Fruit fly (Drosophila melanogaster) whole organism, embryonic: ENCODE results near the gene CG14440.
A peak's percentile ranks its signal among the peaks of the same experiment; 100 is the strongest.

Experiments used
- Ada2b ChIP-seq: fragments of 200-800 bp; sonication (Bioruptor generic); IDR thresholded peaks from 2 replicates; pipeline ENCODE4 v1.3.6; 2022; ENCODE audit warnings: missing biosample characterization, missing genetic modification characterization
- B-H1 ChIP-seq: fragments of 200-800 bp; sonication (Bioruptor generic); IDR thresholded peaks from 3 replicates; pipeline ENCODE4 v1.3.6; 2022; ENCODE audit warnings: missing biosample characterization, missing genetic modification characterization
- CG10321 ChIP-seq: fragments of 200-800 bp; sonication (Bioruptor generic); IDR thresholded peaks from 2 replicates; pipeline ENCODE4 v1.3.6; 2022; ENCODE audit warnings: missing biosample characterization, missing genetic modification characterization
- CG11247 ChIP-seq: fragments of 200-800 bp; sonication (Bioruptor generic); IDR thresholded peaks from 2 replicates; pipeline ENCODE4 v1.3.6; 2022; ENCODE audit warnings: missing biosample characterization, missing genetic modification characterization
- CG11696 ChIP-seq: fragments of 200-800 bp; sonication (Bioruptor generic); IDR thresholded peaks from 2 replicates; pipeline ENCODE4 v1.3.6; 2022; ENCODE audit warnings: missing biosample characterization, missing genetic modification characterization
- CG12219 ChIP-seq: fragments of 200-800 bp; sonication (Bioruptor generic); optimal IDR thresholded peaks from 3 replicates; lab custom pipeline; 2018; ENCODE audit warnings: missing biosample characterization, mild to moderate bottlenecking, missing genetic modification characterization
- CG12942 ChIP-seq: fragments of 200-800 bp; sonication (Bioruptor generic); optimal IDR thresholded peaks from 3 replicates; lab custom pipeline; 2016; ENCODE audit warnings: missing biosample characterization, missing genetic modification characterization
- CG1603 ChIP-seq: fragments of 200-800 bp; sonication (Bioruptor generic); optimal IDR thresholded peaks from 2 replicates; lab custom pipeline; 2019; ENCODE audit warnings: missing biosample characterization, mild to moderate bottlenecking, missing genetic modification characterization, moderate library complexity
- CG1647 ChIP-seq: fragments of 200-800 bp; sonication (Bioruptor generic); optimal IDR thresholded peaks from 3 replicates; lab custom pipeline; 2016; ENCODE audit warnings: missing biosample characterization, missing genetic modification characterization
- CG18619 ChIP-seq: fragments of 200-800 bp; sonication (Bioruptor generic); optimal IDR thresholded peaks from 3 replicates; lab custom pipeline; 2017; ENCODE audit warnings: missing biosample characterization, mild to moderate bottlenecking, missing genetic modification characterization
- CG32767 ChIP-seq: fragments of 200-800 bp; sonication (Bioruptor generic); IDR thresholded peaks from 2 replicates; pipeline ENCODE4 v1.3.6; 2022; ENCODE audit warnings: missing biosample characterization, missing genetic modification characterization
- CG3847 ChIP-seq: fragments of 200-800 bp; sonication (Bioruptor generic); IDR thresholded peaks from 2 replicates; pipeline ENCODE4 v1.3.6; 2022; ENCODE audit warnings: missing biosample characterization, missing genetic modification characterization
- CG3995 ChIP-seq: fragments of 200-800 bp; sonication (Bioruptor generic); optimal IDR thresholded peaks from 3 replicates; lab custom pipeline; 2016; ENCODE audit warnings: missing biosample characterization, missing genetic modification characterization
- CG42726 ChIP-seq: fragments of 200-800 bp; sonication (Bioruptor generic); IDR thresholded peaks from 2 replicates; pipeline ENCODE4 v1.3.6; 2022; ENCODE audit warnings: missing biosample characterization, missing genetic modification characterization; ENCODE audit not compliant: partially characterized antibody
- CG4424 ChIP-seq: fragments of 200-800 bp; sonication (Bioruptor generic); optimal IDR thresholded peaks from 3 replicates; lab custom pipeline; 2016; ENCODE audit warnings: missing biosample characterization, missing genetic modification characterization
- CG6254 ChIP-seq: fragments of 200-800 bp; sonication (Bioruptor generic); optimal IDR thresholded peaks from 3 replicates; lab custom pipeline; 2017; ENCODE audit warnings: mild to moderate bottlenecking, missing biosample characterization, missing genetic modification reagents, missing genetic modification characterization
- CG6272 ChIP-seq: fragments of 200-800 bp; sonication (Bioruptor generic); IDR thresholded peaks from 2 replicates; pipeline ENCODE4 v1.3.6; 2022; ENCODE audit warnings: missing biosample characterization, missing genetic modification characterization
- CG6791 ChIP-seq: fragments of 200-800 bp; sonication (Bioruptor generic); IDR thresholded peaks from 3 replicates; pipeline ENCODE4 v1.3.6; 2022; ENCODE audit warnings: missing biosample characterization, missing genetic modification characterization; ENCODE audit not compliant: partially characterized antibody
- CG8359 ChIP-seq: fragments of 200-800 bp; sonication (Bioruptor generic); optimal IDR thresholded peaks from 2 replicates; lab custom pipeline; 2017; ENCODE audit warnings: missing biosample characterization, mild to moderate bottlenecking, missing genetic modification characterization, borderline replicate concordance
- Chrac-16 ChIP-seq: fragments of 200-800 bp; sonication (Bioruptor generic); optimal IDR thresholded peaks from 3 replicates; lab custom pipeline; 2016; ENCODE audit warnings: missing biosample characterization, missing genetic modification characterization
- CrebB ChIP-seq: fragments of 200-800 bp; sonication (Bioruptor generic); optimal IDR thresholded peaks from 3 replicates; lab custom pipeline; 2018; ENCODE audit warnings: missing biosample characterization, mild to moderate bottlenecking, missing genetic modification characterization
- D ChIP-seq, 2 experiments: fragments of 200-800 bp in 1 of 2; fragments of >200 bp in 1 of 2; sonication (Bioruptor generic) in 1 of 2; optimal IDR thresholded peaks; 2 replicates in 1 of 2; 3 replicates in 1 of 2; lab custom pipeline; 2017; ENCODE audit warnings: mild to moderate bottlenecking in 1 of 2, missing biosample characterization in 1 of 2, missing genetic modification characterization in 1 of 2, missing genetic modification reagents in 1 of 2
- Dp ChIP-seq: fragments of 200-800 bp; sonication (Bioruptor generic); optimal IDR thresholded peaks from 2 replicates; lab custom pipeline; 2018; ENCODE audit warnings: missing biosample characterization, mild to moderate bottlenecking, missing genetic modification characterization, moderate library complexity
- E2f1 ChIP-seq: fragments of 200-800 bp; sonication (Bioruptor generic); IDR thresholded peaks from 2 replicates; pipeline ENCODE4 v1.3.6; 2022; ENCODE audit warnings: missing biosample characterization, missing genetic modification characterization
- GATAe ChIP-seq: fragments of 200-800 bp; sonication (Bioruptor generic); conservative IDR thresholded peaks from 2 replicates; pipeline ENCODE4 v1.3.6; 2022; ENCODE audit warnings: missing biosample characterization, missing genetic modification characterization
- H15 ChIP-seq: fragments of 200-800 bp; sonication (Bioruptor generic); IDR thresholded peaks from 3 replicates; pipeline ENCODE4 v1.3.6; 2022; ENCODE audit warnings: missing biosample characterization, missing genetic modification characterization
- Hr51 ChIP-seq, 2 experiments: fragments of 200-800 bp; sonication (Bioruptor generic); optimal IDR thresholded peaks; 2 replicates in 1 of 2; 3 replicates in 1 of 2; lab custom pipeline; 2016 to 2018; ENCODE audit warnings: missing biosample characterization in 2 of 2, missing genetic modification characterization in 2 of 2, mild to moderate bottlenecking in 1 of 2, moderate library complexity in 1 of 2
- Nf-YA ChIP-seq: fragments of 200-800 bp; sonication (Bioruptor generic); IDR thresholded peaks from 2 replicates; pipeline ENCODE4 v1.3.6; 2022; ENCODE audit warnings: missing biosample characterization, missing genetic modification characterization
- Nf-YB ChIP-seq: fragments of 200-800 bp; sonication (Bioruptor generic); optimal IDR thresholded peaks from 3 replicates; lab custom pipeline; 2019; ENCODE audit warnings: missing biosample characterization, mild to moderate bottlenecking, missing genetic modification characterization, moderate library complexity
- Spps ChIP-seq: fragments of 200-800 bp; sonication (Bioruptor generic); optimal IDR thresholded peaks from 2 replicates; lab custom pipeline; 2018; ENCODE audit warnings: missing biosample characterization, mild to moderate bottlenecking, missing genetic modification characterization
- Sry-δ ChIP-seq: fragments of 200-800 bp; sonication (Bioruptor generic); optimal IDR thresholded peaks from 2 replicates; lab custom pipeline; 2016; ENCODE audit warnings: missing biosample characterization, missing genetic modification characterization
- Taf1 ChIP-seq: fragments of 200-800 bp; sonication (Bioruptor generic); IDR thresholded peaks from 2 replicates; pipeline ENCODE4 v1.3.6; 2022; ENCODE audit warnings: missing biosample characterization, missing genetic modification characterization
- abd-A ChIP-seq: fragments of 200-800 bp; sonication (Bioruptor generic); optimal IDR thresholded peaks from 3 replicates; lab custom pipeline; 2019; ENCODE audit warnings: missing biosample characterization, mild to moderate bottlenecking, missing genetic modification characterization, moderate library complexity
- bigmax ChIP-seq: fragments of 200-800 bp; sonication (Bioruptor generic); optimal IDR thresholded peaks from 2 replicates; lab custom pipeline; 2018; ENCODE audit warnings: missing biosample characterization, mild to moderate bottlenecking, missing genetic modification characterization
- bowl ChIP-seq: fragments of 200-800 bp; sonication (Bioruptor generic); IDR thresholded peaks from 2 replicates; pipeline ENCODE4 v1.3.6; 2022; ENCODE audit warnings: missing biosample characterization, missing genetic modification characterization
- crol ChIP-seq: fragments of 200-800 bp; sonication (Bioruptor generic); IDR thresholded peaks from 2 replicates; pipeline ENCODE4 v1.3.6; 2022; ENCODE audit warnings: missing biosample characterization, missing genetic modification characterization
- ems ChIP-seq: fragments of 200-800 bp; sonication (Bioruptor generic); optimal IDR thresholded peaks from 3 replicates; lab custom pipeline; 2016; ENCODE audit warnings: missing biosample characterization, missing genetic modification characterization
- eve ChIP-seq, 2 experiments: fragments of >200 bp; optimal IDR thresholded peaks; 2 replicates each; lab custom pipeline; 2017; ENCODE audit warnings: missing biosample characterization in 2 of 2, missing genetic modification characterization in 2 of 2
- eyg ChIP-seq: fragments of 200-800 bp; sonication (Bioruptor generic); optimal IDR thresholded peaks from 3 replicates; lab custom pipeline; 2016; ENCODE audit warnings: missing biosample characterization, missing genetic modification characterization
- gce ChIP-seq: fragments of 200-800 bp; sonication (Bioruptor generic); IDR thresholded peaks from 3 replicates; pipeline ENCODE4 v1.3.6; 2022; ENCODE audit warnings: missing biosample characterization, missing genetic modification characterization
- kay ChIP-seq: fragments of 200-800 bp; sonication (Bioruptor generic); optimal IDR thresholded peaks from 2 replicates; lab custom pipeline; 2016; ENCODE audit warnings: missing biosample characterization, missing genetic modification characterization
- mam ChIP-seq: fragments of 200-800 bp; sonication (Bioruptor generic); optimal IDR thresholded peaks from 3 replicates; lab custom pipeline; 2016; ENCODE audit warnings: missing biosample characterization, missing genetic modification characterization
- oc ChIP-seq: fragments of 200-800 bp; sonication (Bioruptor generic); optimal IDR thresholded peaks from 2 replicates; lab custom pipeline; 2018; ENCODE audit warnings: missing biosample characterization, mild to moderate bottlenecking, missing genetic modification characterization, moderate library complexity
- pros ChIP-seq: fragments of 200-800 bp; sonication (Bioruptor generic); optimal IDR thresholded peaks from 3 replicates; lab custom pipeline; 2019; ENCODE audit warnings: missing biosample characterization, mild to moderate bottlenecking, missing genetic modification characterization, moderate library complexity
- sc ChIP-seq, 3 experiments: fragments of >200 bp in 2 of 3; fragments of 200-800 bp in 1 of 3; sonication (Bioruptor generic) in 1 of 3; optimal IDR thresholded peaks; 2 replicates in 2 of 3; 3 replicates in 1 of 3; lab custom pipeline; 2017; ENCODE audit warnings: mild to moderate bottlenecking in 1 of 3, missing biosample characterization in 1 of 3, missing genetic modification characterization in 1 of 3, missing genetic modification reagents in 1 of 3
- sd ChIP-seq: fragments of 200-800 bp; sonication (Bioruptor generic); optimal IDR thresholded peaks from 3 replicates; lab custom pipeline; 2018; ENCODE audit warnings: missing biosample characterization, mild to moderate bottlenecking, missing genetic modification characterization, moderate library complexity
- slou ChIP-seq: fragments of 200-800 bp; sonication (Bioruptor generic); optimal IDR thresholded peaks from 3 replicates; lab custom pipeline; 2016; ENCODE audit warnings: missing biosample characterization, missing genetic modification characterization
- sug ChIP-seq: fragments of 200-800 bp; optimal IDR thresholded peaks from 2 replicates; lab custom pipeline; 2019; ENCODE audit warnings: missing biosample characterization, mild to moderate bottlenecking, missing genetic modification characterization, moderate library complexity

Gene CG14440

dm6 chrX:6654198-6654831 is 44.1 kb downstream of the CG14440 start, which contains the start of the genes CG3226 and Cdc7 (continued):
- TF ChIP-seq CG10321 (GFP tag; lab: Robert Waterston, UW), result peak; percentile 39; the same call in 1 of the 2 replicates
- no peak for TF ChIP-seq sc (optimal IDR thresholded peaks at IDR 0.05; lab: Kevin White, UChicago)
- peak; percentile 48 for TF ChIP-seq sc (GFP tag; optimal IDR thresholded peaks at IDR 0.05; lab: Kevin White, UChicago)
- peak; percentile 33; the same call in 1 of the 3 replicates for TF ChIP-seq B-H1
- TF ChIP-seq sug (tag; lab: Kevin White, UChicago), result peak; percentile 73
- TF ChIP-seq CG8359 (GFP tag; lab: Kevin White, UChicago), result peak; percentile 58
- TF ChIP-seq mam, result peak; percentile 31
- TF ChIP-seq CG4424 (GFP tag; lab: Kevin White, UChicago), result peak; percentile 72
- TF ChIP-seq bowl (GFP tag; lab: Robert Waterston, UW), result no peak
- peak; percentile 77 for TF ChIP-seq CG18619 (GFP tag; lab: Kevin White, UChicago)
- TF ChIP-seq CG11696, result 0 out of 2 replicates have a peak, but pooled peaks have one; percentile 11
- peak; percentile 17 for TF ChIP-seq eyg
- peak; percentile 78 for TF ChIP-seq CG6791 (GFP tag; lab: Robert Waterston, UW)
- TF ChIP-seq CG12942 (GFP tag; lab: Kevin White, UChicago), result no peak
- no peak for TF ChIP-seq CG1647
- TF ChIP-seq sd (tag; lab: Kevin White, UChicago), result no peak
- no peak for TF ChIP-seq abd-A (tag; lab: Kevin White, UChicago)
- TF ChIP-seq CrebB, result peak; percentile 72
- no peak; the same call in 1 of the 2 replicates for TF ChIP-seq crol
- no peak for TF ChIP-seq GATAe
- peak; percentile 19 for TF ChIP-seq ems (GFP tag; lab: Kevin White, UChicago)
- peak; percentile 37; the same call in 1 of the 2 replicates for TF ChIP-seq CG11247 (GFP tag; lab: Robert Waterston, UW)
- TF ChIP-seq Sry-δ (GFP tag; lab: Kevin White, UChicago), result peak; percentile 73
- no peak for TF ChIP-seq Taf1 (GFP tag; lab: Robert Waterston, UW)
- TF ChIP-seq Nf-YB, result peak; percentile 59
- TF ChIP-seq CG32767, result no peak
- no peak for TF ChIP-seq eve (GFP tag; optimal IDR thresholded peaks at IDR 0.05; lab: Kevin White, UChicago)
- peak; percentile 72 for TF ChIP-seq CG3995
- peak; percentile 33; the same call in 1 of the 2 replicates for TF ChIP-seq Ada2b (GFP tag; lab: Robert Waterston, UW)
- 0 out of 2 replicates have a peak, but pooled peaks have one; percentile 25 for TF ChIP-seq CG6272
- TF ChIP-seq slou (GFP tag; lab: Kevin White, UChicago), result peak; percentile 57
- peak; percentile 57; the same call in 1 of the 2 replicates for TF ChIP-seq CG3847
- no peak for TF ChIP-seq kay
- peak; percentile 62 for TF ChIP-seq Dp (GFP tag; lab: Kevin White, UChicago)
- TF ChIP-seq CG12219 (GFP tag; lab: Kevin White, UChicago), result peak; percentile 49
- TF ChIP-seq E2f1 (GFP tag; lab: Robert Waterston, UW), result peak; percentile 63; the same call in 1 of the 2 replicates
- peak; percentile 57 for TF ChIP-seq CG6254
- peak; percentile 73 for TF ChIP-seq CG1603 (tag; lab: Kevin White, UChicago)
- TF ChIP-seq Hr51 (GFP tag; optimal IDR thresholded peaks at IDR 0.05; lab: Kevin White, UChicago), result peak; percentile 57 to 70
- TF ChIP-seq Chrac-16 (GFP tag; lab: Kevin White, UChicago), result peak; percentile 38
- peak; percentile 54; the same call in 1 of the 3 replicates for TF ChIP-seq H15 (GFP tag; lab: Robert Waterston, UW)
- no peak for TF ChIP-seq pros (GFP tag; lab: Kevin White, UChicago)
- peak; percentile 41 for TF ChIP-seq oc
- TF ChIP-seq bigmax (GFP tag; lab: Kevin White, UChicago), result no peak
- TF ChIP-seq Nf-YA, result no peak
- peak; percentile 83 for TF ChIP-seq CG42726 (GFP tag; lab: Robert Waterston, UW)
- no peak for TF ChIP-seq D (optimal IDR thresholded peaks at IDR 0.05; lab: Kevin White, UChicago)
- peak; percentile 43 for TF ChIP-seq D (GFP tag; optimal IDR thresholded peaks at IDR 0.05; lab: Kevin White, UChicago)
- TF ChIP-seq gce (GFP tag; lab: Robert Waterston, UW), result 0 out of 3 replicates have a peak, but pooled peaks have one; percentile 35
- TF ChIP-seq Spps, result no peak
